Fruit fly (Drosophila melanogaster): Measurements from ENCODE around the gene CG2256.

The CG2256 gene

DNA sequence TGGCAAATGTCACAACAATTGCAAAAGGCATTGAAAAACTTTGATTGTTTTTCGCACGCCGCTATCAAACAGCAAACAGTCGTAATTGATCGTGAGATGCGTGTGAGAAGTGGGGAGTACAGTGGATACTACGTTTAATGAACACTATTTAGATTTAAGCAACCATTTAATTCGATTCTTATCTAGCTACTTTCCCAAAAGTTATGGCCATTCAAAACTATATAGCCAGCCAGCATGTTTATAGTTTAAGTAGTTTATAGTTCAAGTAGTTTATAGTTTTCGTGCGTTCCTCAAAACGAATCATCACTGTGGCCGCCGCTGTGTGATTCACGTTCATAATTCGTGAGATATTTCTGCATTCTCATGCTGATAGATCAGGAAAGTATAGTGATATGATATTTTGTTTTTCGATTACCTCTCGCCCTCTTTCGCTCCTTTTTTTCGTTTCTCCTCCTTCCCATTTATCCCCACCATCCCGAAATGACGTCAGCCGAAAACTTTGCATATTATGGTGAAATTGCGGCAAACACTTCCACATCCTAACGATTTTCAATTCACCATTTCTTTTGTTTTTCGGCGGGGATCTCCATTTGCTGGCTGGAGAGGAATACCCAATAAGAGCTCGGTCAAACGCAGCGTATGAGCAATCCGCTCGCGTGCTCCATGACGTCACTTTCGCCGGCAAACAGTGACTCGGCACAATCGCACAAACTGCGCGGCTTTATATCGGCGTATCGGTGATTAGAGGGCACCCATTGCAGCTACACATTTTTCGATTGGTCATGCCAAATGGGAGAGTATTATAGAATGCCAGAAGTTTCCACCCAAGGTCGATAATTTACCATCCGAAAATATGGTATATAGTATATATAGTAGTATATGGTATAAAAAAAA lies 26.6 kb upstream of the CG2256 start:
- TF ChIP-seq CG17801 (GFP tag; optimal IDR thresholded peaks at IDR 0.05; ENCODE audit: partially characterized antibody), result peak; percentile 61

DNA sequence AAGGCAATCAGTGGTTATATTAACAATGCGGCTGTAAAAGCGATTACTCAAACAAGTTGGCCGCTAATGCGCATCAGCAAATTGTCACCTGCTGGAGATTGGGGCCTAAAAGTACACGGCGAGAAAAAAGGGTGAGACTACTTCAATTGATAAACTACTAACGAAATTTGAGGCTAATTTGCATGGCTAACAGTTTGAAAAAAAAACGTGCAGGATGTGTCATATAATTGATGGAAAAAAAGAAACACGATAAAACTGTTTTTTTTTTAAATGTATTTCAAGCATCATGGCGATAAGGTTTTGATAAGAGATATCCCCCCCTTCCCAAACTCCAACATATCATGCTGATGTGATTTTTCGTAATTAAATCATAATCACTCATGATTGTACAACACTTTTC lies 25.7 kb upstream of the CG2256 start:
- no peak for TF ChIP-seq CG17801 (GFP tag; optimal IDR thresholded peaks at IDR 0.05; ENCODE audit: partially characterized antibody)

DNA sequence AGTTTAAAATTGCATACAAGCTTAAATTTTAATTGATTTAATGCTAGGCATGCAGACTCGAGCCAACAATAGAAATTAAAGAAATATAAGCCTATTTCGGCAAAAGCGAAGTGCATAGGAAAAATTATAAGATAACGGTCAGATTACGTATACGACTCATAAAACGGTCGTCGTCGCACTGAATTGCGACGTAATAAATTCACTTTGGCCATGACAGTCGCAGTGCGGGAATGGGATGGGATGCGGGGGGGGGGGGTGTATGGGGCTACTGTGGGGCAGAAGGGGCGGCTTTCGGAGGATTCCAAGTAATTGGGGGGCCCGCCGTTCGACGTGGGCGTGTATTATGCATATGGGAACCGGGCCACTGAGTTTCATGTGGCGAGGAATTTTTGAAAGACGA lies 24.0 kb upstream of the CG2256 start:
- no peak for TF ChIP-seq CG17801 (GFP tag; optimal IDR thresholded peaks at IDR 0.05; ENCODE audit: partially characterized antibody)

DNA sequence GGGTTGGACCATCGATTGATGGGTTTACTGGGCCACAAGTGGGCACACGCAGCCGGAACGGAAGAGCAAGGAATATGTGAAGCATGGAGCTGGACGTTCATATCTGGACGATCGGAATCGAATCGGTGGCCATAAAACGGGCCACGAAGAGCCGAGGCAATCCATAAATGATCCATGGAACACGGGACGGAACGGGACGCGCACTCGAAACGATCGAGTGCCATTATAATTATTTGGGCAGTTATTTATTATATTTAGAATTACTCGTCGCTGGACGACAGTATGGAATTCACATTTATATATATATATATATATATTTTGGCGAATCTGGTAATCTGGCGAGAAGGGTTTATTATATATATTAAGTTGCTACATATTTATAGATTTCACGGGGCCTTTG lies 20.9 kb upstream of the CG2256 start:
- no peak for TF ChIP-seq CG17801 (GFP tag; optimal IDR thresholded peaks at IDR 0.05; ENCODE audit: partially characterized antibody)

DNA sequence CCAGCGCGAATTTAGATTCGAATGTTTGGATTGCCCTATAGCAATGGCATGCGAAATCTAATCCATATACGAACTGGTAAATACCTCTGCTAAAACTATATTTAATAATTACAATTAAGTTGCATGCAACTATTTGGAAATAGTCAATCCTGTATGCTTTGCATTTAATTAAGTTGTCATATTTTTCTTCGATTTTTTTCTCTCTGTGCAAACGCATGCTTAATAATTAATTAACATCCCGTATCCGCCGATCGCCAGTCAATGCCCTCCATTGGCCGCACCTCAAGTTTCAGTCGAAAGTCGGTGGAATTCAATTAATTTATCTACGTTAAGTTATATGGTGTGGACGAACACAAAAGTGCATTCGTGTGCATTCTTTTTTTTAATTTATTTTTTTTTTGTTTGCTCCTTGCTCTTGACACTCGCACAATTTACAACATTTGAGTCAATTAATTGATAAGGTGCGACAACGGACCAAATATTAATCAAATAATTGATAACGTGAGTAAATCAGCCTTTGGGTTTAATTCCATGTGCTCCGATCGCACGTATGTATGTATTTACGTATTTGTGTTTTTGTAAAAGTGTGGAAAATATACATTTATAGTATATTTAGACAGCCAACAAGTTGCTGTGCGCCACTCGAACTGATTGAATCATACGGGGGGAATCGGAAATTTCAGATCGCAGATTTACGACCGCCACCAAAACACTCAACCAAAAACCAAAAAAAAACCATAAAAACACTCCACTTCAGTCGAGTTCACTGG lies 19.5 kb upstream of the CG2256 start:
- TF ChIP-seq CG17801 (GFP tag; optimal IDR thresholded peaks at IDR 0.05; ENCODE audit: partially characterized antibody), result peak; percentile 6

DNA sequence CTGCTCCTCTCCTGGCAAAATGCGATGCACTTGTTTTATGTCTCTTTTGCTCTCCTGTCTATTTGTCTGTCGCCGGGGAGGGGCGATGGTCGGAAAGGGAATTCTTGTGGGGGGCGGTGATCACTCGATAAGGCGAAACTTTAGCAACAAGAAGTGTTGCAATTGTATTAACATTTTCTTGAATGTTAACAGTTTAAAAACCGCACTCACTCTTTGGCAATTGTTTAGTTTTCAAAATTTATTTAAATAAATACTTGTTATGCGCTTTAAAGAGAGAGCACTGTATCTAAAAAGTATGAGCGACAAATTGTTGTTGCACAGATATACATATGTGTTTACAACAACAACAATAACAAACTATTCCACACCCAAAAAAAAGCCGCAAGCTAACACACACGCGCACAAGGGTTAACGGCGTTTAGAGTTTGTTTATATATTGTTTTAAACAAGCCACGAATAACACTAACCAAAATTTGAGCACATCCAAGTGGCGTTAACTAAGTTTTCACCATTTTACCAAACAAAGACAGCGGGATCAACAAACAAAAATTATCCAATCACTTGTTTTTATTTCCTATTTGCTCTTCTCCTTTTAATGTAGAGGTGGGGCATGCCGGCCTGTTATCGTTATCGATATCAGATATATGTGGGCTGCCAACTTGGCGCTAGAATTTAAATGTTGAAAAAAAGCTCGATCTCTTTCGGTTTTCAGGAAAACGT lies 14.6 kb upstream of the CG2256 start, which contains the start of gene CG2258:
CG2258 (minus strand) TSS at position 617 of the 720 bp plus-strand sequence.
- peak; percentile 98 for TF ChIP-seq CG17801 (GFP tag; optimal IDR thresholded peaks at IDR 0.05; ENCODE audit: partially characterized antibody)

DNA sequence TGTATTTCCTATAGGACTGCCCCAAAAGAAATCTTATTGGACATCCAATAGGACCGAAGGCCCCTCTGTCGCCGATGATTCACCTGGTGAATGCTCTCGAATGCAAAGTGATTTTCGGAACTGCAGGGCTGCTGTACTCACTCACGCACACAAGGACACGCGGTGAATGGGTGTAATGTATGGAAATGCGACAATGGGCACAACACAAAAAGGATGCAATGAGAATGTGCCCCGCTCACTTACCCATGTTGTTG lies 13.7 kb upstream of the CG2256 start:
- no peak for TF ChIP-seq CG17801 (GFP tag; optimal IDR thresholded peaks at IDR 0.05; ENCODE audit: partially characterized antibody)

DNA sequence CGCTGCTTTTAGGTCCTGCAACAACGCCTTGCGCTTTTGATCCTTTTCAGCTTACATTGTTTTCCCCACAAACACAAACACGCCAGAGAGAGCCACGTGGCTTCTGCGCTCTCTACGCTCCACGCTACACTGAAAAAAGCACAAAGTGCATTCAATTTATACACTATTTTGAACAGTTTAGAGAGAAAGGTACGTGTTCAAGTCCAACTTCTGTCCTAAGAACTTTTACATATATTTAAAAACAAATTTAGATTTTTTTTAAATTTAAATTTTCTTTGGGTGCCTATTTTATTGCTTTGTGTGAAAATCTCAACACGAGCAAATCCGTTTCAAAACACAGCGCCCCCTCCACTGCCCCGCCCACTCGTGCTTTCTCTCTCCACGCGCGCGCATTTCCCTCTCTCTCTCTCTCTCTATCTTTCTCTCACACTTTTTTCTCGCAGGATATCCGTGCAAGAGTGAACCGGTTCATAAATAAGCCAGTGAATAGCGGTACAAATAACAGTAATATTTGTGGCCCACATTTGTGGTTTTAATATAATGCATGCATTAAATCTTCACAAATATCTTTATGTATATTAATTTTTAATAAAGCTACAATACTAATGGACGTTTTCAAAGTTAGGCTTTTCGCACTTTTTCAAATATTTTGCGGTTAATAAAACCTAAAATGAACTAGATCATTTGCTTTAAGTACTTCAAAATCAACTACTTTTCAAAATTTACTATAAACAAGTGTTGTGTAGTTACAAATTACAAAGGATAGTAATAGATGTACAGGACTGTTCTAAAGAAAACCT lies 13.2 kb upstream of the CG2256 start:
- peak; percentile 20 for TF ChIP-seq CG17801 (GFP tag; optimal IDR thresholded peaks at IDR 0.05; ENCODE audit: partially characterized antibody)

DNA sequence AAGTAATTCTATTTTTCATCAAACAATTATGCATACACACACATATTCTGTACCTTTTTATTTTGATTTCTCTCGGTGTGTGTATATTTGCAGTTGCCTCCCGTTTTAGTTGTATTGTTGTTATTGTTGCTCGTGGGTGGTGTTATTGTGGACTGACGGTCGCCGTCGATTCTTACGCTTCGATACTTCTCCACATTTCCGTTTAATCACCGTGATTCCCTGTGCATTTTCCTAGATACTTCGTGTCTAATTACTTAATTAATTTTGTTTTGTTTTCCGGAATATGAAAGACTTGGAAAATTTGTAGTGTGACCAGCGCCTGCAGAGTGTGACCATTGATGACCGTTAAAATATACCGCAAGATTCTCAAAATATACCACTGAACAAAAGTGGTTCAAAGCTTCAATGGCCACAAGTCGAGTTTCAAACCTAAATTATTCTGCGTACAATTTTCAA lies 6.7 kb upstream of the CG2256 start, which contains the start of gene UbcE2H:
UbcE2H (minus strand) TSS at position 343 of the 456 bp plus-strand sequence.
- no peak for TF ChIP-seq CG17801 (GFP tag; optimal IDR thresholded peaks at IDR 0.05; ENCODE audit: partially characterized antibody)

DNA sequence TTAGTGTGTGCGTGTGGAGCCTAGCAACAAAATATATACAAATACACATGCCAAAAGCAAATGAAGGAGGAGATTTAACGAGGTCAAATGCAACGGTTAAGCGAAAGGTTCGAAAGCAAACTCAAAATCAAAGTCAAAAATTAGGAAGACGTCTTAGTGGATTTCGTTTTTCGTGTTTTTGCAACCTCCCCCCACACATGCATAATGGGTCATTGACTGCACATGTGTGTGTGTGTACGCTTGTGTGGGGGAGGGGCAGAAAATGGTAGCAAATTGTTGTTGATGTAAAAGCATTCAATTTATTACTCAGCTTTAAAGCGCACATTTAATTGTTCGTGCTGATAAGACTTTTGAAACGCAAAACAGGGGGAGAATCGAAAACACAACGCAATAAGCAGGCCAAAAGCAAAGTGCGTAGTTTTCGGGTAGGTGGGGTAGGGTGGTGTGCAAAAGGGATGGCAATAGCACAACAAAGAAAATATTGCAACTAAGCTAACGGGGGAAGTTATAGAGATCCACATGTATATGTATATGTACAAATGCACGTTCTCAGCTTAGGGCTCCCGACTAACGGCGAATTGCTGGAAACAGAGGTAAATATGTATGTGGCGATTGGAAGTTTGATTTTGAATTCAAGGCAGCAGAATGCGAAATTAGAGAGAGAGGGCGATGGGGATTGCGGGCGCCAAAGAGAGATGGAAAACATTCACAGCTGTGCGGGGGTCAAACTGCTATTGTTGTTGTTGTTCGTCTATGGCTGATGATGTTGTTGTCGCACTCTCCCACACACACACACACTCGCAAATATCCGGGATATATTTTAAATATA lies 6.1 kb upstream of the CG2256 start:
- TF ChIP-seq CG17801 (GFP tag; optimal IDR thresholded peaks at IDR 0.05; ENCODE audit: partially characterized antibody), result peak; percentile 22

DNA sequence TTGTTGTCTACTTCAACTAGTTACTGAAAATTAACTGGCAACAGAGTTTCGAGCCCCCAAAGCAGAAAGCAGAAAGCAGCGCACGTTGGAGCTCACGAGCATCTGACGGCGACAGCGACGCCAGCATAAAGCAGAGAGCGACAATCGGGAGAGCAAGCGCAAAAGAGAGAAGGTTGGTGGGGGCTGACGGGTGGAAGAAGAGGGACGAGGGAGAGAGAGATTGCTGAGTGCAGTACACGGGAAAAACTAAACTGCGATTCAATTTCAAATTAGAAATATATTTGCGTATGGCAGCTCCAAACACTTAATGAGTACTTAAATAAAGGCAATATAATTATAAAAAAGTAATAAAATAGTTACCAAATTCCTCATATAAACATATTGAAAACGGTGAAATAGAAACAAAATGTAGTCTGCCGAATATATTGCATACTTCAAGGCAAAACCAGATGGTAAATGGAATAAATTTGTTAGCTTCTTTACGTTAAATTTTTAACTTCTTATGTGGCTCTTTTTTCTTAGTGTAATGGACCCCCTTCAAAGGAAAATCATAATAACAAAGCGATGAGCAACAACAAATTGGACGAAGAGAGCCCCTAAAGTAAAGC lies 5.2 kb upstream of the CG2256 start:
- peak; percentile 98 for TF ChIP-seq CG17801 (GFP tag; optimal IDR thresholded peaks at IDR 0.05; ENCODE audit: partially characterized antibody)

DNA sequence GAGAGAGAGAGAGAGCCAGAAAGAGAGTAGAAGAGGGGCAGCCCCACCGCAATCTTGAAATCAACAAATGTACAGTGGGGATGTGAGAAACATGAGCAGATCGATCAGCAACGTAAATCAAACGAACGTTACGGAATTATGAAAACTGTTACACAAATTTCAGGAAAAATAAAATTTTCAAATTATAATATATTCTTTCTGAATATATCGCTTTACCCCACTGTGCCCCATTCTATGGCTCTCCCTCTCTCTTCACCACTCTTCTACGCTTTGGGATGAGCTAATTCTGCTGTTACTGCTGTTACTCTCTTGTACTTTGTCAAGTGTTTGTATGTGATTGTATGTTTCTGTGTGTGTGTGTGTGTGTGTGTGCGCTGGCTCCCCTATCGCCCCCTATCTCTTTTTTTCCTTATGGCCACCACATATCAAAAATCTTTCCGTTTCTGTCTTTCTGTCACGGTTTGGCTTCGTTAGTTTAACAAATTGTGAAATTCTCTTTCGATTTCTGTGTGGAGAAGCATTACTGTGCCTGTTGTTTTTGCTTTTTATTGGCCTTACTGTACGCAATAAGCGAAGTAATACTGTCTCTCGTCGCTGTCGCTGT lies 4.1 kb upstream of the CG2256 start:
- peak; percentile 90 for TF ChIP-seq CG17801 (GFP tag; optimal IDR thresholded peaks at IDR 0.05; ENCODE audit: partially characterized antibody)
